Fruit fly (Drosophila melanogaster): Measurements from ENCODE around the gene Cog3.

DNA sequence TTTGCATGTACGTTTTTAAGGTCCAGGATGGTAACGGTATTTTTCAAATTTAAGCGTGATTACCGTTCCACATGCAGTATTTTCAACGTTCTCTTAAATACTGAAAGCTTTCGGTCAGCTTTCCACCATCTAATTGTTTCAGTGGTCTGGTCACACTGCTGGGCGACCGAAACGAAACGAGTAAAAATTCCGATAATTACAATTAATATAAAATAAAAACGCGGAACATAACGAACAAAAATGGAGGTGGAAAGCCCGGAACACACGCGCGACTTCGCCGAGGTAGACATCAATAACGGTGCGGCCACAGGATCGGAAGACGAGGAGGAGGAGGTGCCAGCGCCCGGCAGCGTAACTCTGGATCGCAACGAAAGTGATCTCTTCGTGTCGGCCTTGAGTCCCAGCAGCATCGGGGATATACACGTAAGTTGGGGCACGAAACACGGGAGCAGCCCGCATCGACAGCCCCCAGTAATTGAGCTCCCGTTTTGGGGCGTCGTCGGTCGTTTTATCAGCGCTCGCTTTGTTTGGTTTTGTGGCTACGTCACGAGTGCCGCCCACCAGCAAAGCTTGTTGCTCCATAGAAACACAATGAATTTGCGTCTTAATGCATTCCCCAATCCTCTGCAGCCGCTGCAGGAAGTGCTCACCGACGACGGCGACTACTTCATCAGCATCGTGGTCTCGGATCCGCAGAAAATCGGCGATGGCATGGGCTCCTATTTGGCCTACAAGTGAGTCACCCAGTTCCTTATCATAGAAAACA is 7.1 kb downstream of the Cog3 start, which contains the start of gene Snx1:
- TF ChIP-seq Ets98B (GFP tag; IDR thresholded peaks at IDR 0.05), result no peak
- TF ChIP-seq CG32121 (GFP tag; IDR thresholded peaks at IDR 0.05), result no peak
- no peak for TF ChIP-seq EcR (GFP tag; optimal IDR thresholded peaks at IDR 0.05)
- no peak for TF ChIP-seq CG10348 (GFP tag; IDR thresholded peaks at IDR 0.05)
- no peak for TF ChIP-seq gl (tag; optimal IDR thresholded peaks at IDR 0.05)
- TF ChIP-seq CG34367 (tag; optimal IDR thresholded peaks at IDR 0.05), result no peak
- no peak for TF ChIP-seq rn (GFP tag; IDR thresholded peaks at IDR 0.05)
- no peak for TF ChIP-seq CG13204 (GFP tag; optimal IDR thresholded peaks at IDR 0.05)
- TF ChIP-seq CG17806 (tag; optimal IDR thresholded peaks at IDR 0.05), result no peak
- no peak for TF ChIP-seq CG9948 (tag; optimal IDR thresholded peaks at IDR 0.05)
- TF ChIP-seq Pif1A (GFP tag; optimal IDR thresholded peaks at IDR 0.05), result no peak
- TF ChIP-seq Snoo (tag; optimal IDR thresholded peaks at IDR 0.05), result no peak
- TF ChIP-seq D1 (tag; optimal IDR thresholded peaks at IDR 0.05), result no peak
- no peak for TF ChIP-seq Pif1B (GFP tag; optimal IDR thresholded peaks at IDR 0.05)
